Worm (Caenorhabditis elegans): ENCODE data around the gene T12B3.3.
"Not testable (repeated sequence)": the region's sequence is repeated elsewhere in the genome, so short reads cannot be mapped to it uniquely, and the experiment has no call there.

The T12B3.3 gene

ce11 chrIV:7344020-7344419 lies 30.9 kb upstream of the T12B3.3 start (continued):
- TF ChIP-seq unc-130 (tag; optimal IDR thresholded peaks at IDR 0.05) (no peak), Y116A8C.19 (tag; optimal IDR thresholded peaks at IDR 0.05; ENCODE audit: borderline replicate concordance) (no peak), jun-1 (tag; optimal IDR thresholded peaks at IDR 0.05) (no peak), xbp-1 (tag; optimal IDR thresholded peaks at IDR 0.05) (no peak), mab-9 (GFP tag; IDR thresholded peaks at IDR 0.05) (no peak), ets-5 (GFP tag; IDR thresholded peaks at IDR 0.05) (no peak), skn-1 (tag; optimal IDR thresholded peaks at IDR 0.05) (peak; percentile 4), aha-1 (tag; optimal IDR thresholded peaks at IDR 0.05) (no peak), elt-2 (tag; optimal IDR thresholded peaks at IDR 0.05) (no peak), nhr-12 (tag; optimal IDR thresholded peaks at IDR 0.05) (no peak), mep-1 (tag; optimal IDR thresholded peaks at IDR 0.05) (no peak), lin-35 (GFP tag; optimal IDR thresholded peaks at IDR 0.05) (peak; percentile 15 to 66)

ce11 chrIV:7346751-7347150 lies 28.2 kb upstream of the T12B3.3 start, which contains the start of gene daf-42:
Gene daf-42, minus strand, starts transcription at chrIV:7346851.
- TF ChIP-seq nhr-85 (tag) (no peak), efl-1 (optimal IDR thresholded peaks at IDR 0.05) (no peak), efl-1 (GFP tag; optimal IDR thresholded peaks at IDR 0.05 in 1 of 2) (peak in 1 of 2 experiments; percentile 81)

ce11 chrIV:7365011-7365410 lies 9.9 kb upstream of the T12B3.3 start, which contains the start of gene Y40C5A.4:
Gene Y40C5A.4, minus strand, starts transcription at chrIV:7365111.
- TF ChIP-seq grh-1 (GFP tag; IDR thresholded peaks at IDR 0.05); pag-3 (tag; optimal IDR thresholded peaks at IDR 0.05; ENCODE audit: borderline replicate concordance, insufficient read depth); nhr-76 (tag; optimal IDR thresholded peaks at IDR 0.05): not testable (repeated sequence)

ce11 chrIV:7376511-7376910 lies 1.6 kb downstream of the T12B3.3 start, which contains the start of gene T12B3.2:
Gene T12B3.2, plus strand, starts transcription at chrIV:7376811.
- TF ChIP-seq Y116A8C.19 (tag; optimal IDR thresholded peaks at IDR 0.05; ENCODE audit: borderline replicate concordance) (no peak), elt-3 (tag; optimal IDR thresholded peaks at IDR 0.05) (no peak), ces-1 (GFP tag; optimal IDR thresholded peaks at IDR 0.05) (no peak), hlh-17 (GFP tag; optimal IDR thresholded peaks at IDR 0.05; ENCODE audit: borderline replicate concordance) (no peak), nhr-28 (tag; optimal IDR thresholded peaks at IDR 0.05) (no peak), alr-1 (tag; optimal IDR thresholded peaks at IDR 0.05; ENCODE audit: borderline replicate concordance) (no peak), blmp-1 (tag; optimal IDR thresholded peaks at IDR 0.05) (no peak), hpl-2 (GFP tag; optimal IDR thresholded peaks at IDR 0.05) (no peak), unc-98 (GFP tag; IDR thresholded peaks at IDR 0.05) (no peak), ceh-63 (GFP tag; optimal IDR thresholded peaks at IDR 0.05) (no peak), pag-3 (tag; optimal IDR thresholded peaks at IDR 0.05; ENCODE audit: borderline replicate concordance, insufficient read depth) (no peak), efl-1 (optimal IDR thresholded peaks at IDR 0.05) (no peak), efl-1 (GFP tag; optimal IDR thresholded peaks at IDR 0.05 in 1 of 2) (no peak), mab-9 (GFP tag; IDR thresholded peaks at IDR 0.05) (no peak), fkh-4 (tag; optimal IDR thresholded peaks at IDR 0.05; ENCODE audit: borderline replicate concordance) (no peak), vab-15 (tag; optimal IDR thresholded peaks at IDR 0.05) (no peak), sup-37 (GFP tag; optimal IDR thresholded peaks at IDR 0.05) (no peak), lin-15B (tag; optimal IDR thresholded peaks at IDR 0.05) (no peak), mdl-1 (tag; optimal IDR thresholded peaks at IDR 0.05) (no peak), lin-35 (GFP tag; optimal IDR thresholded peaks at IDR 0.05) (no peak)

- no peak for TF ChIP-seq nhr-76 (tag; optimal IDR thresholded peaks at IDR 0.05)
- TF ChIP-seq nhr-84 (tag; optimal IDR thresholded peaks at IDR 0.05), result no peak
- TF ChIP-seq hpl-2 (GFP tag; optimal IDR thresholded peaks at IDR 0.05), result no peak
Measured at ce11 chrIV:7381754-7382153, 6.8 kb downstream of the T12B3.3 start, which contains the start of gene ptp-8. Gene ptp-8, plus strand, starts transcription at chrIV:7382054.
